Fruit fly (Drosophila melanogaster): Measurements from ENCODE around the gene CG7824.

Gene CG7824

DNA sequence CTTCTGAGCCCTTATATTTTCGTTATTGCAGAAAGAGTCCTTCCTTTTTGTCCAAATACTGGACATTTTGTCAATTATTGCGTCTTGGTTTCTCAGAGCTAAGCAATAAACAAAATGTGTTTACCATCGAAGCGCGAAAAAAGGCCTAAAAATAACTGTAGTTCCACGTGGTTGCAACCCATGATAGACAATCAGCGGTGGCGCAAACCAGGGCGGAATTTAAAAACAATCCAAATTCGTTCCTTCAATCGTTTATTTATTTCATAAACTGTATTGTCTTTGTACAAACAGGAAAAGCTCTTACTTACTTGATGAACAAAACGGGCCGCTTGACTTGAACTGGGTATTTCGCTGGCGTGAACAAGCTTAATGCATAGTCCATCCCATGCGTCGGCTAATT lies at the start of gene CG7824 (continued):
- TF ChIP-seq Lim3 (GFP tag; IDR thresholded peaks at IDR 0.05) (no peak), E2f2 (GFP tag; IDR thresholded peaks at IDR 0.05) (peak; percentile 88), CG13624 (GFP tag; optimal IDR thresholded peaks at IDR 0.05) (peak; percentile 75), gt (GFP tag; IDR thresholded peaks at IDR 0.05) (no peak), trh (GFP tag; optimal IDR thresholded peaks at IDR 0.05) (no peak), pzg (GFP tag; optimal IDR thresholded peaks at IDR 0.05) (peak; percentile 74), Dp (GFP tag; optimal IDR thresholded peaks at IDR 0.05) (peak; percentile 81), CG12659 (GFP tag; optimal IDR thresholded peaks at IDR 0.05) (peak; percentile 36), nom (GFP tag; optimal IDR thresholded peaks at IDR 0.05) (no peak), CG8388 (GFP tag; optimal IDR thresholded peaks at IDR 0.05) (peak; percentile 51), gce (GFP tag; IDR thresholded peaks at IDR 0.05) (no peak), CG16815 (GFP tag; optimal IDR thresholded peaks at IDR 0.05) (no peak), HmgD (GFP tag; optimal IDR thresholded peaks at IDR 0.05) (peak; percentile 6), MESR4 (GFP tag; optimal IDR thresholded peaks at IDR 0.05) (peak; percentile 45), cwo (GFP tag; optimal IDR thresholded peaks at IDR 0.05) (no peak), tgo (GFP tag; IDR thresholded peaks at IDR 0.05) (no peak), B-H1 (GFP tag; IDR thresholded peaks at IDR 0.05) (no peak), Med (GFP tag) (peak; percentile 11), al (GFP tag; IDR thresholded peaks at IDR 0.05) (no peak), CG13287 (GFP tag; IDR thresholded peaks at IDR 0.05; ENCODE audit: partially characterized antibody) (peak; percentile 17; the same call in 1 of the 2 replicates), Sin3A (optimal IDR thresholded peaks at IDR 0.05) (peak; percentile 40), Ets97D (GFP tag; optimal IDR thresholded peaks at IDR 0.05) (peak; percentile 45), CoRest (tag; optimal IDR thresholded peaks at IDR 0.05) (peak; percentile 19), CG1603 (tag; optimal IDR thresholded peaks at IDR 0.05) (peak; percentile 72), phol (tag; optimal IDR thresholded peaks at IDR 0.05) (peak; percentile 23), Dref (GFP tag; IDR thresholded peaks at IDR 0.05) (peak; percentile 51), CG9797 (GFP tag; optimal IDR thresholded peaks at IDR 0.05) (peak; percentile 57), tio (GFP tag; optimal IDR thresholded peaks at IDR 0.05) (no peak), ara (GFP tag; IDR thresholded peaks at IDR 0.05) (0 out of 2 replicates have a peak, but pooled peaks have one; percentile 30), Sry-δ (GFP tag; optimal IDR thresholded peaks at IDR 0.05) (peak; percentile 31), Rfx (GFP tag; IDR thresholded peaks at IDR 0.05) (0 out of 2 replicates have a peak, but pooled peaks have one; percentile 8), CG17186 (GFP tag; optimal IDR thresholded peaks at IDR 0.05) (peak; percentile 21), CG6654 (GFP tag; optimal IDR thresholded peaks at IDR 0.05) (no peak), p53 (GFP tag; optimal IDR thresholded peaks at IDR 0.05) (no peak), amos (GFP tag; IDR thresholded peaks at IDR 0.05; ENCODE audit: partially characterized antibody) (peak; percentile 24; the same call in 1 of the 2 replicates), HmgZ (tag; optimal IDR thresholded peaks at IDR 0.05) (peak; percentile 45)

DNA sequence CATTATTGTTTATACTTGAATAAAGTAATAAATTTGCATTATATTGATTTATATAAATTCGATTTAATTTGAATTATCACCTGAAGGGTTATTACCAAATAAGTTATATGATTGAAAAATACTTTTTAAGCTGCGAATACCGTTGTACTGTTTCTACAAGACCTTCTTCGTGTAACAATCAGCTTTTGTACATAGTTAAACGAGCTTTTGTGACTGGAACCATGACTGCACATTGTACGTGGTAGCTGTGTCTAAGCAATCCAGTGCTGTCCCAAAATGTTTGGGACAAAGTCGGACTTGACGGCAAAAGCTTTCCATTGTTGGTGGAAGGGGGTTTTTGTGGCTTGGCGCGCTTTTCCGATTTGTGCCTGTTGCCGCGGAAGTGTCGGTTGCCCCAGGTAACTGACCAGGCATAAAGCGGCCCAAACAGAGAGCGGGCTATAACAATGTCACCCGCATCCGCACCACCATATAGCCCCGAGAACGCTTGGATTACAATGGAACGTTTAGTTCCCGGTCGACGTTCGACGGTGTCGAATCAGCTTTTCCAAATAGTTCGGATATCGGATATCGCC lies 49.0 kb upstream of the CG7824 start, which contains the start of gene CG31036:
Gene CG31036, plus strand, starts transcription at position 507 of the 575 bp plus-strand sequence.
- TF ChIP-seq chinmo (GFP tag; IDR thresholded peaks at IDR 0.05; ENCODE audit: partially characterized antibody), result 0 out of 4 replicates have a peak, but pooled peaks have one; percentile 53
- TF ChIP-seq CG6689 (GFP tag; IDR thresholded peaks at IDR 0.05), result no peak
- TF ChIP-seq CG4820 (GFP tag; optimal IDR thresholded peaks at IDR 0.05), result no peak
- TF ChIP-seq Ssrp (tag; optimal IDR thresholded peaks at IDR 0.05), result no peak
- TF ChIP-seq E2f2 (GFP tag; IDR thresholded peaks at IDR 0.05), result peak; percentile 48
- TF ChIP-seq Gsc (GFP tag; IDR thresholded peaks at IDR 0.05), result no peak
- TF ChIP-seq CG6683 (GFP tag; optimal IDR thresholded peaks at IDR 0.05), result no peak
- TF ChIP-seq chn (GFP tag; optimal IDR thresholded peaks at IDR 0.05), result no peak
- TF ChIP-seq D19B (GFP tag; optimal IDR thresholded peaks at IDR 0.05), result peak; percentile 64
- no peak for TF ChIP-seq Tbp (GFP tag; optimal IDR thresholded peaks at IDR 0.05)
- TF ChIP-seq CG15269 (tag; optimal IDR thresholded peaks at IDR 0.05), result no peak
- peak; percentile 40 for TF ChIP-seq Myb (GFP tag; optimal IDR thresholded peaks at IDR 0.05)
- TF ChIP-seq Dp (GFP tag; optimal IDR thresholded peaks at IDR 0.05), result peak; percentile 35
- TF ChIP-seq CTCF (GFP tag; optimal IDR thresholded peaks at IDR 0.05), result peak; percentile 79
- TF ChIP-seq cato (GFP tag; optimal IDR thresholded peaks at IDR 0.05; ENCODE audit: borderline replicate concordance), result no peak
- TF ChIP-seq fd3F (GFP tag; optimal IDR thresholded peaks at IDR 0.05), result no peak
- TF ChIP-seq CG18011 (GFP tag; optimal IDR thresholded peaks at IDR 0.05), result peak; percentile 96
- TF ChIP-seq CG6254 (GFP tag; optimal IDR thresholded peaks at IDR 0.05), result no peak
